Fruit fly (Drosophila melanogaster): ENCODE measurements around the gene CG7387.

The CG7387 gene

dm6 chr3L:8150812-8151211, 42.1 kb downstream of the CG7387 start:
- no peak for TF ChIP-seq CG3032 (tag; optimal IDR thresholded peaks at IDR 0.05)
- no peak for TF ChIP-seq Sox102F (GFP tag; optimal IDR thresholded peaks at IDR 0.05)
- TF ChIP-seq acj6 (GFP tag; optimal IDR thresholded peaks at IDR 0.05), result peak; percentile 10
- TF ChIP-seq CG10631 (GFP tag; optimal IDR thresholded peaks at IDR 0.05), result peak; percentile 10
- TF ChIP-seq CG6808 (GFP tag; optimal IDR thresholded peaks at IDR 0.05), result no peak
- TF ChIP-seq Hr4 (GFP tag; optimal IDR thresholded peaks at IDR 0.05), result peak; percentile 58
- TF ChIP-seq Ets21C (GFP tag; optimal IDR thresholded peaks at IDR 0.05), result no peak
- peak; percentile 74 for TF ChIP-seq CG32006 (GFP tag; optimal IDR thresholded peaks at IDR 0.05)
- no peak for TF ChIP-seq Ets96B (tag; optimal IDR thresholded peaks at IDR 0.05)
- no peak for TF ChIP-seq CG9139 (GFP tag; optimal IDR thresholded peaks at IDR 0.05)
- no peak for TF ChIP-seq Hr39 (GFP tag; optimal IDR thresholded peaks at IDR 0.05)
- peak; percentile 1 for TF ChIP-seq CG4318 (GFP tag; optimal IDR thresholded peaks at IDR 0.05)
- peak; percentile 23 for TF ChIP-seq CG3919 (GFP tag; optimal IDR thresholded peaks at IDR 0.05)
- TF ChIP-seq Met (GFP tag; optimal IDR thresholded peaks at IDR 0.05), result no peak
- TF ChIP-seq CG11762 (GFP tag; optimal IDR thresholded peaks at IDR 0.05; ENCODE audit: insufficient read depth), result no peak
- TF ChIP-seq CG8632 (GFP tag; optimal IDR thresholded peaks at IDR 0.05), result no peak
- peak; percentile 68 for TF ChIP-seq Eip78C (GFP tag)
- peak; percentile 50 for TF ChIP-seq CG15336 (GFP tag; IDR thresholded peaks at IDR 0.05)

- TF ChIP-seq CG32006 (GFP tag; optimal IDR thresholded peaks at IDR 0.05) (no peak), Eip93F (GFP tag; optimal IDR thresholded peaks at IDR 0.05) (no peak), Blimp-1 (GFP tag; optimal IDR thresholded peaks at IDR 0.05) (peak; percentile 55)
Observed at dm6 chr3L:8150284-8150683, 42.6 kb downstream of the CG7387 start.
